Fruit fly (Drosophila melanogaster) whole organism, wandering third instar larva: Measurements from ENCODE around the gene Ten-a.

Source experiments
- Abd-B ChIP-seq: fragments of >200 bp; optimal IDR thresholded peaks from 2 replicates; lab custom pipeline; 2017; ENCODE audit warnings: missing biosample characterization, missing genetic modification characterization
- CG32264 ChIP-seq: fragments of 200-800 bp; sonication (Bioruptor generic); optimal IDR thresholded peaks from 2 replicates; lab custom pipeline; 2016; ENCODE audit warnings: missing biosample characterization, missing genetic modification characterization
- CG9705 ChIP-seq: fragments of 200-800 bp; sonication (Bioruptor generic); optimal IDR thresholded peaks from 2 replicates; lab custom pipeline; 2018; ENCODE audit warnings: missing biosample characterization, mild to moderate bottlenecking, missing genetic modification characterization
- CrebA ChIP-seq: fragments of 200-800 bp; sonication (Bioruptor generic); optimal IDR thresholded peaks from 2 replicates; lab custom pipeline; 2016; ENCODE audit warnings: missing biosample characterization, mild to moderate bottlenecking, missing genetic modification characterization, borderline replicate concordance
- Dfd ChIP-seq: fragments of >200 bp; optimal IDR thresholded peaks from 2 replicates; lab custom pipeline; 2017; ENCODE audit warnings: missing biosample characterization, missing genetic modification characterization
- Dif ChIP-seq: fragments of 200-275, 200-300 bp; sonication (Bioruptor generic); optimal IDR thresholded peaks from 2 replicates; lab custom pipeline; 2018; ENCODE audit warnings: missing biosample characterization, missing genetic modification characterization; ENCODE audit not compliant: partially characterized antibody
- GATAd ChIP-seq: sonication (Bioruptor generic); optimal IDR thresholded peaks from 2 replicates; lab custom pipeline; 2016; ENCODE audit warnings: missing biosample characterization, missing genetic modification characterization
- Hnf4 ChIP-seq: fragments of 200-800 bp; sonication (Bioruptor generic); optimal IDR thresholded peaks from 2 replicates; lab custom pipeline; 2016; ENCODE audit warnings: missing biosample characterization, mild to moderate bottlenecking, missing genetic modification characterization
- Hr78 ChIP-seq: fragments of >200 bp; optimal IDR thresholded peaks from 2 replicates; lab custom pipeline; 2017; ENCODE audit warnings: missing biosample characterization, missing genetic modification characterization
- Hr83 ChIP-seq: fragments of 200-300 bp; sonication (Bioruptor generic); optimal IDR thresholded peaks from 2 replicates; lab custom pipeline; 2016; ENCODE audit warnings: missing biosample characterization, mild to moderate bottlenecking, missing genetic modification characterization, moderate library complexity; ENCODE audit not compliant: poor library complexity, severe bottlenecking
- Jra ChIP-seq: sonication (Bioruptor generic); optimal IDR thresholded peaks from 2 replicates; lab custom pipeline; 2016; ENCODE audit warnings: missing biosample characterization, missing genetic modification characterization
- Mio ChIP-seq: sonication (Bioruptor generic); optimal IDR thresholded peaks from 2 replicates; lab custom pipeline; 2016; ENCODE audit warnings: missing biosample characterization, missing genetic modification characterization
- Myc ChIP-seq: fragments of >200 bp; optimal IDR thresholded peaks from 2 replicates; lab custom pipeline; 2017
- N ChIP-seq: fragments of >200 bp; optimal IDR thresholded peaks from 2 replicates; lab custom pipeline; 2018; ENCODE audit warnings: missing biosample characterization, missing external identifiers, missing genetic modification characterization
- OdsH ChIP-seq: fragments of 200-800 bp; sonication (Bioruptor generic); optimal IDR thresholded peaks from 2 replicates; lab custom pipeline; 2016; ENCODE audit warnings: missing biosample characterization, mild to moderate bottlenecking, missing genetic modification characterization
- Rel ChIP-seq, 2 experiments: fragments of 200-800 bp; sonication (Bioruptor generic) in 1 of 2; optimal IDR thresholded peaks; 2 replicates in 1 of 2; 3 replicates in 1 of 2; lab custom pipeline; 2016 to 2019; ENCODE audit warnings: mild to moderate bottlenecking in 2 of 2, missing biosample characterization in 2 of 2, missing genetic modification characterization in 2 of 2, moderate library complexity in 1 of 2
- Sp1 ChIP-seq: fragments of 200-800 bp; sonication (Bioruptor generic); optimal IDR thresholded peaks from 3 replicates; lab custom pipeline; 2019; ENCODE audit warnings: missing biosample characterization, mild to moderate bottlenecking, missing genetic modification characterization, moderate library complexity
- br ChIP-seq: fragments of 200-800 bp; sonication (Bioruptor generic); optimal IDR thresholded peaks from 2 replicates; lab custom pipeline; 2016; ENCODE audit warnings: missing biosample characterization, missing genetic modification characterization
- brk ChIP-seq: fragments of 200-800 bp; sonication (Bioruptor generic); optimal IDR thresholded peaks from 2 replicates; lab custom pipeline; 2016; ENCODE audit warnings: missing biosample characterization, mild to moderate bottlenecking, missing genetic modification characterization
- dl ChIP-seq, 2 experiments: fragments of 175-275, 200-275 bp in 1 of 2; fragments of 200-275 bp in 1 of 2; sonication (Bioruptor generic); optimal IDR thresholded peaks; lab custom pipeline; 2018; ENCODE audit warnings: mild to moderate bottlenecking in 2 of 2, missing biosample characterization in 2 of 2, missing genetic modification characterization in 2 of 2, moderate library complexity in 2 of 2; ENCODE audit not compliant: partially characterized antibody in 2 of 2, insufficient read depth in 1 of 2
- dsf ChIP-seq: sonication (Bioruptor generic); optimal IDR thresholded peaks from 2 replicates; lab custom pipeline; 2016; ENCODE audit warnings: missing biosample characterization, missing genetic modification characterization, borderline replicate concordance
- ey ChIP-seq: fragments of 200-800 bp; sonication (Bioruptor generic); optimal IDR thresholded peaks from 2 replicates; lab custom pipeline; 2016; ENCODE audit warnings: missing biosample characterization, missing genetic modification characterization
- foxo ChIP-seq, 2 experiments: fragments of 200-800 bp; sonication (Bioruptor generic); optimal IDR thresholded peaks; 2 replicates in 1 of 2; 3 replicates in 1 of 2; lab custom pipeline; 2016 to 2017; ENCODE audit warnings: missing biosample characterization in 2 of 2, missing genetic modification characterization in 2 of 2
- fru ChIP-seq: fragments of 200-800 bp; sonication (Bioruptor generic); optimal IDR thresholded peaks from 3 replicates; lab custom pipeline; 2016; ENCODE audit warnings: missing biosample characterization, mild to moderate bottlenecking, missing genetic modification characterization
- h ChIP-seq: fragments of 200-800 bp; sonication (Bioruptor generic); optimal IDR thresholded peaks from 3 replicates; lab custom pipeline; 2016; ENCODE audit warnings: missing biosample characterization, mild to moderate bottlenecking, missing genetic modification characterization
- jim ChIP-seq: fragments of 175-275, 200-325 bp; sonication (Bioruptor generic); optimal IDR thresholded peaks from 2 replicates; lab custom pipeline; 2016; ENCODE audit warnings: missing biosample characterization, mild to moderate bottlenecking, missing genetic modification characterization
- lola ChIP-seq: fragments of >200 bp; optimal IDR thresholded peaks from 2 replicates; lab custom pipeline; 2017; ENCODE audit warnings: missing biosample characterization, missing genetic modification characterization
- pan ChIP-seq: fragments of >200 bp; optimal IDR thresholded peaks from 2 replicates; lab custom pipeline; 2017
- psq ChIP-seq: fragments of 200-800 bp; sonication (Bioruptor generic); optimal IDR thresholded peaks from 3 replicates; lab custom pipeline; 2017; ENCODE audit warnings: missing biosample characterization, mild to moderate bottlenecking, missing genetic modification characterization, moderate library complexity
- usp ChIP-seq: fragments of >200 bp; optimal IDR thresholded peaks from 2 replicates; lab custom pipeline; 2017; ENCODE audit warnings: missing biosample characterization, missing genetic modification characterization
- woc ChIP-seq: sonication (Bioruptor generic); optimal IDR thresholded peaks from 2 replicates; lab custom pipeline; 2016; ENCODE audit warnings: missing biosample characterization, mild to moderate bottlenecking, missing genetic modification characterization

The Ten-a gene

dm6 chrX:12276663-12277062 lies 233.2 kb downstream of the Ten-a start:
- TF ChIP-seq Dfd (GFP tag; lab: Kevin White, UChicago), result peak; percentile 41
- no peak for TF ChIP-seq Jra (GFP tag; lab: Kevin White, UChicago)
- TF ChIP-seq, all 38 proteins: peak for 1

- TF ChIP-seq Dfd (GFP tag; lab: Kevin White, UChicago) (no peak), woc (no peak), CG9705 (GFP tag; lab: Kevin White, UChicago) (no peak), GATAd (no peak), CG32264 (GFP tag; lab: Kevin White, UChicago) (no peak), usp (GFP tag; lab: Kevin White, UChicago) (no peak), N (GFP tag; lab: Kevin White, UChicago) (no peak), dsf (GFP tag; lab: Kevin White, UChicago) (no peak), Myc (lab: Kevin White, UChicago) (no peak), foxo (GFP tag; optimal IDR thresholded peaks at IDR 0.05; lab: Kevin White, UChicago) (no peak), pan (lab: Kevin White, UChicago) (no peak), OdsH (GFP tag; lab: Kevin White, UChicago) (no peak), jim (GFP tag; lab: Kevin White, UChicago) (no peak), Rel (GFP tag; optimal IDR thresholded peaks at IDR 0.05; lab: Kevin White, UChicago) (no peak), Rel (tag; optimal IDR thresholded peaks at IDR 0.05; lab: Kevin White, UChicago) (no peak), Sp1 (GFP tag; lab: Kevin White, UChicago) (no peak), br (GFP tag; lab: Kevin White, UChicago) (no peak), Abd-B (GFP tag; lab: Kevin White, UChicago) (no peak)
Observed at dm6 chrX:12292452-12292851, 249.0 kb downstream of the Ten-a start.

- no peak for TF ChIP-seq Rel (GFP tag; optimal IDR thresholded peaks at IDR 0.05; lab: Kevin White, UChicago)
- no peak for TF ChIP-seq Rel (tag; optimal IDR thresholded peaks at IDR 0.05; lab: Kevin White, UChicago)
- TF ChIP-seq Dfd (GFP tag; lab: Kevin White, UChicago), result no peak
- TF ChIP-seq foxo (GFP tag; optimal IDR thresholded peaks at IDR 0.05; lab: Kevin White, UChicago), result no peak
- no peak for TF ChIP-seq dl (GFP tag; optimal IDR thresholded peaks at IDR 0.05; lab: Kevin White, UChicago; ENCODE audit: insufficient read depth in 1 of 2, partially characterized antibody in 2 of 2)
- no peak for TF ChIP-seq Dif (GFP tag; lab: Kevin White, UChicago)
- no peak for TF ChIP-seq ey
- TF ChIP-seq Abd-B (GFP tag; lab: Kevin White, UChicago), result no peak
Observed at dm6 chrX:12306549-12306948, 263.1 kb downstream of the Ten-a start.

- no peak for TF ChIP-seq jim (GFP tag; lab: Kevin White, UChicago)
- no peak for TF ChIP-seq ey
- TF ChIP-seq Hr83, result no peak
- no peak for TF ChIP-seq brk (GFP tag; lab: Kevin White, UChicago)
- no peak for TF ChIP-seq Hnf4
- no peak for TF ChIP-seq Mio
- TF ChIP-seq Sp1 (GFP tag; lab: Kevin White, UChicago), result no peak
- no peak for TF ChIP-seq br (GFP tag; lab: Kevin White, UChicago)
- TF ChIP-seq h (GFP tag; lab: Kevin White, UChicago), result no peak
- no peak for TF ChIP-seq CG32264 (GFP tag; lab: Kevin White, UChicago)
- no peak for TF ChIP-seq Hr78 (GFP tag; lab: Kevin White, UChicago)
- TF ChIP-seq CrebA (GFP tag; lab: Kevin White, UChicago), result no peak
- TF ChIP-seq, all 38 proteins: peak for 0
Observed at dm6 chrX:12353433-12353832, 309.9 kb downstream of the Ten-a start.

- TF ChIP-seq Mio (no peak), psq (GFP tag; lab: Kevin White, UChicago) (no peak), Dfd (GFP tag; lab: Kevin White, UChicago) (peak; percentile 89), fru (GFP tag; lab: Kevin White, UChicago) (no peak), lola (GFP tag; lab: Kevin White, UChicago) (no peak)
Observed at dm6 chrX:12356093-12356492, 312.6 kb downstream of the Ten-a start.
